Fruit fly (Drosophila melanogaster) whole organism, embryonic: ENCODE data around the gene Sec5.

Experiments used
- Atf3 ChIP-seq: fragments of 200-800 bp; sonication (Bioruptor generic); optimal IDR thresholded peaks from 3 replicates; lab custom pipeline; 2016; ENCODE audit warnings: missing biosample characterization, missing genetic modification characterization
- BtbVII ChIP-seq: fragments of 200-800 bp; sonication (Bioruptor generic); optimal IDR thresholded peaks from 3 replicates; lab custom pipeline; 2017; ENCODE audit warnings: missing biosample characterization, mild to moderate bottlenecking, missing genetic modification characterization
- CG10267 ChIP-seq: fragments of 200-800 bp; sonication (Bioruptor generic); optimal IDR thresholded peaks from 2 replicates; lab custom pipeline; 2018; ENCODE audit warnings: missing biosample characterization, mild to moderate bottlenecking, missing genetic modification characterization, moderate library complexity
- CG10321 ChIP-seq: fragments of 200-800 bp; sonication (Bioruptor generic); IDR thresholded peaks from 2 replicates; pipeline ENCODE4 v1.3.6; 2022; ENCODE audit warnings: missing biosample characterization, missing genetic modification characterization
- CG11456 ChIP-seq: fragments of 200-800 bp; sonication (Bioruptor generic); IDR thresholded peaks from 3 replicates; pipeline ENCODE4 v1.3.6; 2022; ENCODE audit warnings: missing biosample characterization, missing genetic modification characterization
- CG11560 ChIP-seq: fragments of 200-800 bp; sonication (Bioruptor generic); IDR thresholded peaks from 3 replicates; pipeline ENCODE4 v1.3.6; 2022; ENCODE audit warnings: missing biosample characterization, missing genetic modification characterization
- CG12071 ChIP-seq: fragments of 200-800 bp; sonication (Bioruptor generic); optimal IDR thresholded peaks from 3 replicates; lab custom pipeline; 2018; ENCODE audit warnings: missing biosample characterization, mild to moderate bottlenecking, missing genetic modification characterization
- CG12942 ChIP-seq: fragments of 200-800 bp; sonication (Bioruptor generic); optimal IDR thresholded peaks from 3 replicates; lab custom pipeline; 2016; ENCODE audit warnings: missing biosample characterization, missing genetic modification characterization
- CG13424 ChIP-seq: fragments of 200-800 bp; sonication (Bioruptor generic); optimal IDR thresholded peaks from 2 replicates; lab custom pipeline; 2019; ENCODE audit warnings: missing biosample characterization, mild to moderate bottlenecking, missing genetic modification characterization, moderate library complexity
- CG14441 ChIP-seq: fragments of 200-800 bp; sonication (Bioruptor generic); IDR thresholded peaks from 2 replicates; pipeline ENCODE4 v1.3.6; 2022; ENCODE audit warnings: missing biosample characterization, missing genetic modification characterization
- CG1529 ChIP-seq: fragments of 200-800 bp; sonication (Bioruptor generic); optimal IDR thresholded peaks from 3 replicates; lab custom pipeline; 2018; ENCODE audit warnings: missing biosample characterization, missing genetic modification characterization
- CG1602 ChIP-seq: fragments of 200-800 bp; sonication (Bioruptor generic); optimal IDR thresholded peaks from 3 replicates; lab custom pipeline; 2016; ENCODE audit warnings: missing biosample characterization, missing genetic modification characterization
- CG16815 ChIP-seq: fragments of 200-800 bp; sonication (Bioruptor generic); optimal IDR thresholded peaks from 3 replicates; lab custom pipeline; 2017; ENCODE audit warnings: missing biosample characterization, mild to moderate bottlenecking, missing genetic modification characterization
- CG17186 ChIP-seq: fragments of 200-800 bp; sonication (Bioruptor generic); optimal IDR thresholded peaks from 3 replicates; lab custom pipeline; 2017; ENCODE audit warnings: missing biosample characterization, missing genetic modification reagents, missing genetic modification characterization
- CG18262 ChIP-seq: fragments of 200-800 bp; optimal IDR thresholded peaks from 3 replicates; lab custom pipeline; 2019; ENCODE audit warnings: missing biosample characterization, mild to moderate bottlenecking, missing genetic modification characterization, moderate library complexity
- CG18476 ChIP-seq: fragments of 200-800 bp; sonication (Bioruptor generic); optimal IDR thresholded peaks from 2 replicates; lab custom pipeline; 2016; ENCODE audit warnings: missing biosample characterization, mild to moderate bottlenecking, missing genetic modification characterization
- CG18619 ChIP-seq: fragments of 200-800 bp; sonication (Bioruptor generic); optimal IDR thresholded peaks from 3 replicates; lab custom pipeline; 2017; ENCODE audit warnings: missing biosample characterization, mild to moderate bottlenecking, missing genetic modification characterization
- CG32767 ChIP-seq: fragments of 200-800 bp; sonication (Bioruptor generic); IDR thresholded peaks from 2 replicates; pipeline ENCODE4 v1.3.6; 2022; ENCODE audit warnings: missing biosample characterization, missing genetic modification characterization
- CG4360 ChIP-seq: fragments of 200-800 bp; sonication (Bioruptor generic); IDR thresholded peaks from 2 replicates; pipeline ENCODE4 v1.3.6; 2022; ENCODE audit warnings: missing biosample characterization, missing genetic modification characterization
- CG4424 ChIP-seq: fragments of 200-800 bp; sonication (Bioruptor generic); optimal IDR thresholded peaks from 3 replicates; lab custom pipeline; 2016; ENCODE audit warnings: missing biosample characterization, missing genetic modification characterization
- CG9727 ChIP-seq: fragments of 200-800 bp; sonication (Bioruptor generic); optimal IDR thresholded peaks from 3 replicates; lab custom pipeline; 2017; ENCODE audit warnings: missing biosample characterization, mild to moderate bottlenecking, missing genetic modification characterization
- CHES-1-like ChIP-seq: fragments of 200-800 bp; sonication (Bioruptor generic); optimal IDR thresholded peaks from 2 replicates; lab custom pipeline; 2016; ENCODE audit warnings: missing biosample characterization, missing genetic modification characterization
- CoRest ChIP-seq: fragments of 200-800 bp; sonication (Bioruptor generic); optimal IDR thresholded peaks from 3 replicates; lab custom pipeline; 2018; ENCODE audit warnings: missing biosample characterization, mild to moderate bottlenecking, missing genetic modification characterization, moderate library complexity
- Doc3 ChIP-seq: fragments of 200-800 bp; sonication (Bioruptor generic); IDR thresholded peaks from 3 replicates; pipeline ENCODE4 v1.3.6; 2022; ENCODE audit warnings: missing biosample characterization, missing genetic modification characterization; ENCODE audit not compliant: partially characterized antibody
- Drgx ChIP-seq: fragments of 200-800 bp; sonication (Bioruptor generic); IDR thresholded peaks from 2 replicates; pipeline ENCODE4 v1.3.6; 2022; ENCODE audit warnings: missing biosample characterization, missing genetic modification characterization
- HmgZ ChIP-seq: fragments of 200-800 bp; sonication (Bioruptor generic); optimal IDR thresholded peaks from 2 replicates; lab custom pipeline; 2018; ENCODE audit warnings: missing biosample characterization, mild to moderate bottlenecking, missing genetic modification characterization
- Meics ChIP-seq: fragments of 200-800 bp; sonication (Bioruptor generic); optimal IDR thresholded peaks from 2 replicates; lab custom pipeline; 2017; ENCODE audit warnings: missing biosample characterization, mild to moderate bottlenecking, missing genetic modification characterization
- Mrtf ChIP-seq: fragments of 200-800 bp; sonication (Bioruptor generic); IDR thresholded peaks from 3 replicates; pipeline ENCODE4 v1.3.6; 2022; ENCODE audit warnings: missing biosample characterization, missing genetic modification characterization
- Myb ChIP-seq: fragments of 200-800 bp; sonication (Bioruptor generic); optimal IDR thresholded peaks from 2 replicates; lab custom pipeline; 2016; ENCODE audit warnings: missing biosample characterization, missing genetic modification characterization
- NC2β ChIP-seq: fragments of 200-800 bp; sonication (Bioruptor generic); optimal IDR thresholded peaks from 2 replicates; lab custom pipeline; 2016; ENCODE audit warnings: missing biosample characterization, missing genetic modification characterization
- Oli ChIP-seq: fragments of 200-800 bp; sonication (Bioruptor generic); optimal IDR thresholded peaks from 2 replicates; lab custom pipeline; 2018; ENCODE audit warnings: missing biosample characterization, mild to moderate bottlenecking, missing genetic modification characterization, moderate library complexity
- Side ChIP-seq: fragments of 200-800 bp; sonication (Bioruptor generic); optimal IDR thresholded peaks from 2 replicates; lab custom pipeline; 2016; ENCODE audit warnings: missing biosample characterization, missing genetic modification characterization
- Sox102F ChIP-seq: fragments of 200-800 bp; sonication (Bioruptor generic); optimal IDR thresholded peaks from 2 replicates; lab custom pipeline; 2018; ENCODE audit warnings: missing biosample characterization, mild to moderate bottlenecking, missing genetic modification characterization, moderate library complexity
- Sry-β ChIP-seq: fragments of 200-800 bp; sonication (Bioruptor generic); optimal IDR thresholded peaks from 2 replicates; lab custom pipeline; 2018; ENCODE audit warnings: missing biosample characterization, mild to moderate bottlenecking, missing genetic modification characterization, moderate library complexity
- Xrp1 ChIP-seq: fragments of 200-800 bp; sonication (Bioruptor generic); IDR thresholded peaks from 2 replicates; pipeline ENCODE4 v1.3.6; 2022; ENCODE audit warnings: missing biosample characterization, missing genetic modification characterization
- amos ChIP-seq: fragments of 200-800 bp; sonication (Bioruptor generic); IDR thresholded peaks from 2 replicates; pipeline ENCODE4 v1.3.6; 2022; ENCODE audit warnings: missing biosample characterization, missing genetic modification characterization; ENCODE audit not compliant: partially characterized antibody
- ci ChIP-seq: fragments of 200-800 bp; sonication (Bioruptor generic); IDR thresholded peaks from 3 replicates; pipeline ENCODE4 v1.3.6; 2022; ENCODE audit warnings: missing biosample characterization, missing genetic modification characterization
- dmrt11E ChIP-seq: fragments of 200-800 bp; sonication (Bioruptor generic); optimal IDR thresholded peaks from 3 replicates; lab custom pipeline; 2018; ENCODE audit warnings: missing biosample characterization, mild to moderate bottlenecking, missing genetic modification characterization, moderate library complexity
- ewg ChIP-seq: fragments of 200-800 bp; sonication (Bioruptor generic); optimal IDR thresholded peaks from 3 replicates; lab custom pipeline; 2017; ENCODE audit warnings: mild to moderate bottlenecking, missing biosample characterization, missing genetic modification reagents, missing genetic modification characterization
- fd64A ChIP-seq: fragments of 200-800 bp; sonication (Bioruptor generic); optimal IDR thresholded peaks from 3 replicates; lab custom pipeline; 2018; ENCODE audit warnings: missing biosample characterization, mild to moderate bottlenecking, missing genetic modification characterization
- fd96Cb ChIP-seq: fragments of 200-800 bp; sonication (Bioruptor generic); optimal IDR thresholded peaks from 2 replicates; lab custom pipeline; 2018; ENCODE audit warnings: missing biosample characterization, mild to moderate bottlenecking, missing genetic modification characterization, moderate library complexity
- gem ChIP-seq: fragments of 200-800 bp; sonication (Bioruptor generic); optimal IDR thresholded peaks from 2 replicates; lab custom pipeline; 2019; ENCODE audit warnings: missing biosample characterization, mild to moderate bottlenecking, missing genetic modification characterization, moderate library complexity
- pan ChIP-seq, 4 experiments: fragments of >200 bp in 3 of 4; fragments of 200-800 bp in 1 of 4; sonication (Bioruptor generic) in 1 of 4; optimal IDR thresholded peaks in 3 of 4; IDR thresholded peaks in 1 of 4; 2 replicates each; pipeline versions ENCODE4 v1.3.6 to Lab custom; 2017 to 2022; ENCODE audit warnings: missing biosample characterization in 2 of 4, missing genetic modification characterization in 2 of 4, mixed read lengths in 1 of 4
- prd ChIP-seq, 3 experiments: fragments of >200 bp in 2 of 3; fragments of 200-800 bp in 1 of 3; sonication (Bioruptor generic) in 1 of 3; optimal IDR thresholded peaks in 2 of 3; IDR thresholded peaks in 1 of 3; 2 replicates in 2 of 3; 3 replicates in 1 of 3; pipeline versions ENCODE4 v1.3.6 to Lab custom; 2017 to 2022; ENCODE audit warnings: missing biosample characterization in 1 of 3, missing genetic modification characterization in 1 of 3
- sens ChIP-seq: fragments of 200-800 bp; sonication (Bioruptor generic); peaks from one replicate; lab custom pipeline; 2016; ENCODE audit warnings: missing biosample characterization, missing genetic modification characterization
- ttk ChIP-seq: fragments of 200-800 bp; sonication (Bioruptor generic); IDR thresholded peaks from 2 replicates; pipeline ENCODE4 v2.1.2; 2022; ENCODE audit warnings: missing biosample characterization, missing genetic modification characterization
- vfl ChIP-seq: fragments of 200-800 bp; sonication (Bioruptor generic); optimal IDR thresholded peaks from 2 replicates; lab custom pipeline; 2016; ENCODE audit warnings: missing biosample characterization, missing genetic modification characterization
- yki ChIP-seq: fragments of >200 bp; optimal IDR thresholded peaks from 3 replicates; lab custom pipeline; 2018
- zen ChIP-seq: fragments of 200-800 bp; sonication (Bioruptor generic); optimal IDR thresholded peaks from 3 replicates; lab custom pipeline; 2018; ENCODE audit warnings: missing biosample characterization, mild to moderate bottlenecking, missing genetic modification characterization, moderate library complexity
- zfh1 ChIP-seq: fragments of 200-800 bp; sonication (Bioruptor generic); IDR thresholded peaks from 3 replicates; pipeline ENCODE4 v1.3.6; 2022; ENCODE audit warnings: missing biosample characterization, missing genetic modification characterization

Gene Sec5

dm6 chr2L:3482712-3483111 lies 25.6 kb downstream of the Sec5 start (continued):
- no peak for TF ChIP-seq CG9727 (GFP tag; lab: Kevin White, UChicago)
- no peak for TF ChIP-seq Myb (GFP tag; lab: Kevin White, UChicago)
- TF ChIP-seq CG11560 = no peak
- TF ChIP-seq Sox102F (GFP tag; lab: Kevin White, UChicago) = peak; percentile 47
- no peak for TF ChIP-seq CG4360 (GFP tag; lab: Robert Waterston, UW)
- TF ChIP-seq CG10321 = no peak
- TF ChIP-seq Doc3 (GFP tag; lab: Robert Waterston, UW) = no peak
- TF ChIP-seq amos (GFP tag; lab: Robert Waterston, UW) = no peak
- TF ChIP-seq CG10267 (tag; lab: Kevin White, UChicago) = peak; percentile 16
- TF ChIP-seq CG1602 (GFP tag; lab: Kevin White, UChicago) = no peak
- no peak for TF ChIP-seq Mrtf (GFP tag; lab: Robert Waterston, UW)
- TF ChIP-seq ttk (GFP tag; lab: Robert Waterston, UW) = peak; percentile 22; the same call in 1 of the 2 replicates
- peak; percentile 22 for TF ChIP-seq CG13424 (tag; lab: Kevin White, UChicago)
- TF ChIP-seq vfl = no peak
- TF ChIP-seq ewg (GFP tag; lab: Kevin White, UChicago) = peak; percentile 3
- TF ChIP-seq NC2β (GFP tag; lab: Kevin White, UChicago) = no peak
- TF ChIP-seq CoRest (tag; lab: Kevin White, UChicago) = peak; percentile 10
- TF ChIP-seq CG17186 = no peak
- no peak for TF ChIP-seq yki (lab: Kevin White, UChicago)
- no peak for TF ChIP-seq prd (optimal IDR thresholded peaks at IDR 0.05; lab: Kevin White, UChicago)
- TF ChIP-seq prd (GFP tag; IDR thresholded peaks at IDR 0.05; lab: Robert Waterston, UW) = peak; percentile 39; the same call in 1 of the 3 replicates
- TF ChIP-seq sens (GFP tag; lab: Kevin White, UChicago) = peak; percentile 1
- TF ChIP-seq CG32767 (GFP tag; lab: Robert Waterston, UW) = no peak
- TF ChIP-seq HmgZ (tag; lab: Kevin White, UChicago) = no peak
- no peak for TF ChIP-seq Atf3 (GFP tag; lab: Kevin White, UChicago)
- no peak for TF ChIP-seq CG1529 (GFP tag; lab: Kevin White, UChicago)
- TF ChIP-seq CG4424 (GFP tag; lab: Kevin White, UChicago) = peak; percentile 4
- TF ChIP-seq CG18262 = no peak
- no peak for TF ChIP-seq pan (optimal IDR thresholded peaks at IDR 0.05; lab: Kevin White, UChicago)
- no peak for TF ChIP-seq pan (GFP tag; optimal IDR thresholded peaks at IDR 0.05 in 1 of 2, IDR thresholded peaks at IDR 0.05 in 1 of 2)
- no peak for TF ChIP-seq fd64A (GFP tag; lab: Kevin White, UChicago)
- TF ChIP-seq CG18619 (GFP tag; lab: Kevin White, UChicago) = no peak
- peak; percentile 32 for TF ChIP-seq fd96Cb (tag; lab: Kevin White, UChicago)
- no peak for TF ChIP-seq CG12942 (GFP tag; lab: Kevin White, UChicago)
- TF ChIP-seq Meics (GFP tag; lab: Kevin White, UChicago) = no peak
- peak; percentile 35; the same call in 1 of the 2 replicates for TF ChIP-seq Xrp1 (GFP tag; lab: Robert Waterston, UW)
- no peak for TF ChIP-seq CG14441 (GFP tag; lab: Robert Waterston, UW)
- TF ChIP-seq BtbVII (GFP tag; lab: Kevin White, UChicago) = no peak
- TF ChIP-seq zfh1 (GFP tag; lab: Robert Waterston, UW) = no peak
- no peak for TF ChIP-seq CHES-1-like
- peak; percentile 23 for TF ChIP-seq zen (tag; lab: Kevin White, UChicago)
- TF ChIP-seq CG11456 (GFP tag; lab: Robert Waterston, UW) = 0 out of 3 replicates have a peak, but pooled peaks have one; percentile 15
- TF ChIP-seq CG16815 (GFP tag; lab: Kevin White, UChicago) = no peak
- TF ChIP-seq gem = peak; percentile 55
- peak; percentile 42 for TF ChIP-seq dmrt11E (tag; lab: Kevin White, UChicago)
- no peak for TF ChIP-seq CG18476 (GFP tag; lab: Kevin White, UChicago)
- TF ChIP-seq ci (GFP tag; lab: Robert Waterston, UW) = 0 out of 3 replicates have a peak, but pooled peaks have one; percentile 30
- peak; percentile 26 for TF ChIP-seq Oli (tag; lab: Kevin White, UChicago)
- TF ChIP-seq Drgx (GFP tag; lab: Robert Waterston, UW) = peak; percentile 91
- no peak for TF ChIP-seq CG12071 (GFP tag; lab: Kevin White, UChicago)
- no peak for TF ChIP-seq Side
- no peak for TF ChIP-seq Sry-β
